Fruit fly (Drosophila melanogaster): ENCODE results near the gene Wdr24.

Wdr24 gene

DNA sequence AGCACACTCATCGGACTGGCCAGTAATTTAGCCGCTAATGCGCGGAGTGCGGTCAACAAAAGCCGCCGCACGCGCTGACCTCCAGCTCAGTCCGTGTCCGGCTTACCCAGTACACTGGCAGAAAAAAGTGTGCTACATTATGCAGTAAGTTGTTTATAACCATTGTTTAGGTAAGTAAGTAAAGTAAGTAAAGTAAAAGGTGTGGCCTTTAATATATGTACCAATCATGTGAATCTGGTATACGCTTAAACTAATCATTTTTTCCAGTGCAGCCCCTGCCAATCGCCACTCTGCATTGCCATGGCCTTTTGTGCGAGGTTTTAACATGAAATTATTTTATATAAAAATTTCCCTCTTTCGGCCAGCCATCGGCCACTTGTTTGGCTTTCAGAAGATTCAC is 33.5 kb downstream of the Wdr24 start:
- TF ChIP-seq gl (tag; optimal IDR thresholded peaks at IDR 0.05) (no peak), CG32121 (GFP tag; IDR thresholded peaks at IDR 0.05) (no peak), CG12605 (GFP tag; IDR thresholded peaks at IDR 0.05) (no peak), CG9948 (tag; optimal IDR thresholded peaks at IDR 0.05) (no peak), CG4496 (GFP tag; IDR thresholded peaks at IDR 0.05) (no peak), Ets98B (GFP tag; IDR thresholded peaks at IDR 0.05) (no peak), CG34367 (tag; optimal IDR thresholded peaks at IDR 0.05) (no peak), Pif1A (GFP tag; optimal IDR thresholded peaks at IDR 0.05) (no peak), Snoo (tag; optimal IDR thresholded peaks at IDR 0.05) (no peak), Pif1B (GFP tag; optimal IDR thresholded peaks at IDR 0.05) (no peak), rn (GFP tag; IDR thresholded peaks at IDR 0.05) (no peak), CG15710 (tag; optimal IDR thresholded peaks at IDR 0.05) (no peak), CG17806 (tag; optimal IDR thresholded peaks at IDR 0.05) (no peak), CG14655 (GFP tag; optimal IDR thresholded peaks at IDR 0.05) (no peak), CG10348 (GFP tag; IDR thresholded peaks at IDR 0.05) (no peak), CG8159 (tag; optimal IDR thresholded peaks at IDR 0.05) (no peak), fd96Ca (GFP tag; IDR thresholded peaks at IDR 0.05) (no peak), CG13204 (GFP tag; optimal IDR thresholded peaks at IDR 0.05) (no peak), EcR (GFP tag; optimal IDR thresholded peaks at IDR 0.05) (no peak), CG8301 (tag; optimal IDR thresholded peaks at IDR 0.05) (no peak)

DNA sequence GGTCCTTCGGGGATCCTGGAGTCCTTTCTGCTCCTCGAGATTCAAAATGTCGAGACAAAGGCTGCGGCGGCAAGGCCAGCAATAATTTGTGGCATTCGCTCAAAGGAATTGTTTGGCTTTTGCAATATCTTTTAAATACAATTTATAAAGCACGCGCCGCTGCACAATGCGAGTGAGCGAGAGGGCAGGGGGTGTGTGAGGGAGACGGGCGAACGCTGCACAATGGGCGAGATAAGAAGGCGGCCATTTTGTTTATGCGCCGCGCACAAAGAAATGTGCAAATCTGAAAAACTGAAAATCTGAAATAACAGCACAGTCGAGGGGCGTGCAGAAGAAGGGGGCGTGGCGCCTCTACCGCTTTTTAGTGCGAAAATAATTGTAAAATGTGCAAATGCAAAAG is 36.6 kb downstream of the Wdr24 start:
- no peak for TF ChIP-seq CG32121 (GFP tag; IDR thresholded peaks at IDR 0.05)
- TF ChIP-seq CG15710 (tag; optimal IDR thresholded peaks at IDR 0.05): no peak
- no peak for TF ChIP-seq CG8301 (tag; optimal IDR thresholded peaks at IDR 0.05)
- TF ChIP-seq gl (tag; optimal IDR thresholded peaks at IDR 0.05): no peak
- no peak for TF ChIP-seq CG8159 (tag; optimal IDR thresholded peaks at IDR 0.05)
- TF ChIP-seq Ets98B (GFP tag; IDR thresholded peaks at IDR 0.05): no peak
- TF ChIP-seq Snoo (tag; optimal IDR thresholded peaks at IDR 0.05): no peak

DNA sequence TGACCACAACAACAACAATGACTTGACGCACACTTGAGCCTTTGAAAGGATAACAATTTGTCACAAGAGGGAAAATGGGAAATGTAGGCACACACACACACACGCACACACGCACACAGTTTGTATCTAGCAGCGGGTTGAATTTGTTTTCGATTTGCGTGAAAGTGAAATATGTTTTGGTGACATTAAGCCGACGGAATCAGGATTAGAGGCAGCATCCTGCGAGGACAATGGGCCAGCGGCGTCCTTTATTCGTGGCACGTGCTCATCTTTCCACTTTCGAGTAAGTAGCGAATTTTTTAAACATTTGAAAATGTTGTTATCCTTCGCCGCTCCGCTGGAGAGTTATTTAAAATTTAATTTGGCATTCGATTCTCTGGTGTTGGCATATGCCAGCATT is 37.6 kb downstream of the Wdr24 start:
- TF ChIP-seq gl (tag; optimal IDR thresholded peaks at IDR 0.05) (no peak), fd96Ca (GFP tag; IDR thresholded peaks at IDR 0.05) (no peak)

DNA sequence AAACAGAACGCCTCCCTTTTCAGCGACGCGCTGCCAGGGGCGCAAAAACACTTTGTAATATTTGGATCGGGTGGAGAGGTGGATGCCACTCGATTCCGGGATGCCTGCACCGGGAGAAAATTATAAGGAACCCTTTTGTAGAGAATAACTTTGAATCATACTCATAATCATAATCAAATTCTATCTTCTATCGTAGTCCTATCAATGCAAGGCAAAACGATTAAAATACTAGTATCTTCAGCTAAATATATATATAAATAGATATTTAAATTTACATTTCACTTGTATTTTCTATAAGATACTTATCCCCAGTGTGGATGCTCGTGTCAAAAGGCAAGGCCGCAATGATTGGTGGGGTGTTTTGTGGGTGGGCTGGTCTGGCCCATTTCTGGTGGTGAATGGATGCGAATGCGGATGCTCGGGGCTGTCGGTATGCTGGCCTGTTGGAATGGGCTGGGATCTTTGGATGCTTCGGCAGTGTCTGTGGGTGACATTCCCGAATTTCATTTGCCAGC is 39.0 kb downstream of the Wdr24 start:
- TF ChIP-seq CG32121 (GFP tag; IDR thresholded peaks at IDR 0.05) (no peak), gl (tag; optimal IDR thresholded peaks at IDR 0.05) (no peak)

DNA sequence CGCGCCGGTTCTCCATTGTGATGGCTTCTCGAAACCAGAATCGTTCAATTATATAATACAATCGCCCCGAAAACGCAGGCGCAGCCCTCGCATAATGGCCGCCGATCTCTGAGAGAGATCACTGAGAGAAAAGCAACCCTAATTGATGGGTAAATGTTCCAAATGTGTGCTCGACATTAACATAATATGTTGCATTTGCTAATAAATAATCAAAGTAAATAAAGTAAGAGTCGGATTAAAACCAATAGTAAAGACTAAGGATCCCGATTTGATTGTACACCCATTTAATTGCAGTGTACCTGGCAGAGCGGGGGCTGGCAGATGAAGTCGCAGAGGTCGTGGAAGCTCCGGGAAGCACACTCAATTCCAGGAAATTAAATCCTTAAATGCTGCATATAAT is 40.3 kb downstream of the Wdr24 start:
- TF ChIP-seq CG15710 (tag; optimal IDR thresholded peaks at IDR 0.05) (no peak), Snoo (tag; optimal IDR thresholded peaks at IDR 0.05) (no peak), CG13204 (GFP tag; optimal IDR thresholded peaks at IDR 0.05) (no peak), CG17806 (tag; optimal IDR thresholded peaks at IDR 0.05) (no peak), D1 (tag; optimal IDR thresholded peaks at IDR 0.05) (no peak), CG4496 (GFP tag; IDR thresholded peaks at IDR 0.05) (no peak), CG12605 (GFP tag; IDR thresholded peaks at IDR 0.05) (no peak), fd96Ca (GFP tag; IDR thresholded peaks at IDR 0.05) (no peak), CG8159 (tag; optimal IDR thresholded peaks at IDR 0.05) (no peak), CG8301 (tag; optimal IDR thresholded peaks at IDR 0.05) (no peak), Pif1B (GFP tag; optimal IDR thresholded peaks at IDR 0.05) (no peak), CG14655 (GFP tag; optimal IDR thresholded peaks at IDR 0.05) (no peak), CG32121 (GFP tag; IDR thresholded peaks at IDR 0.05) (no peak), rn (GFP tag; IDR thresholded peaks at IDR 0.05) (no peak), CG10348 (GFP tag; IDR thresholded peaks at IDR 0.05) (no peak)

DNA sequence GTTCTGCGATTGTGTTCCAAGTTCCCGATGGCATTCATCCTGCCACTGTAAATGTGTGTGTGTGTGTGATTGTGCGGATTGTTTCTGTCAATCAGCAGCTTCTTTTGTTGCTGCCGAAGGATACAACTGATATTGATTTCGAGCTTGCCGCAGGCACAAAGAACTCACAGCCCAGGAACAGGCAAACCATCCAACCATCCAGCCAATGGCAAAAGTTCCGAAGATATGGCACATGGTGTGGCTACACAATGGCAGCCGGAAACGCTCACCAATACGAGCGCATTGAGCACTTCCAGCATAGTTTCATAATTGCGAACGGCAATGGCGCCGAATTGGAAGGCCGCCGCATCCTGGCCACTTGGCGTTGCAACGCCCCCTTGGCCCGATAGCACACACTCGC is 43.2 kb downstream of the Wdr24 start:
- no peak for TF ChIP-seq CG8301 (tag; optimal IDR thresholded peaks at IDR 0.05)
- no peak for TF ChIP-seq Ets98B (GFP tag; IDR thresholded peaks at IDR 0.05)
- TF ChIP-seq CG9948 (tag; optimal IDR thresholded peaks at IDR 0.05): no peak
- no peak for TF ChIP-seq CG8159 (tag; optimal IDR thresholded peaks at IDR 0.05)
- TF ChIP-seq CG10348 (GFP tag; IDR thresholded peaks at IDR 0.05): no peak
- no peak for TF ChIP-seq CG12605 (GFP tag; IDR thresholded peaks at IDR 0.05)
- TF ChIP-seq rn (GFP tag; IDR thresholded peaks at IDR 0.05): no peak
- TF ChIP-seq Pif1B (GFP tag; optimal IDR thresholded peaks at IDR 0.05): no peak
- no peak for TF ChIP-seq CG4496 (GFP tag; IDR thresholded peaks at IDR 0.05)
- no peak for TF ChIP-seq CG32121 (GFP tag; IDR thresholded peaks at IDR 0.05)
- no peak for TF ChIP-seq CG13204 (GFP tag; optimal IDR thresholded peaks at IDR 0.05)
- TF ChIP-seq CG34367 (tag; optimal IDR thresholded peaks at IDR 0.05): no peak
- TF ChIP-seq fd96Ca (GFP tag; IDR thresholded peaks at IDR 0.05): no peak
- no peak for TF ChIP-seq CG14655 (GFP tag; optimal IDR thresholded peaks at IDR 0.05)
- TF ChIP-seq Snoo (tag; optimal IDR thresholded peaks at IDR 0.05): no peak
- no peak for TF ChIP-seq EcR (GFP tag; optimal IDR thresholded peaks at IDR 0.05)
- TF ChIP-seq gl (tag; optimal IDR thresholded peaks at IDR 0.05): no peak
- TF ChIP-seq D1 (tag; optimal IDR thresholded peaks at IDR 0.05): no peak
- TF ChIP-seq CG15710 (tag; optimal IDR thresholded peaks at IDR 0.05): no peak

DNA sequence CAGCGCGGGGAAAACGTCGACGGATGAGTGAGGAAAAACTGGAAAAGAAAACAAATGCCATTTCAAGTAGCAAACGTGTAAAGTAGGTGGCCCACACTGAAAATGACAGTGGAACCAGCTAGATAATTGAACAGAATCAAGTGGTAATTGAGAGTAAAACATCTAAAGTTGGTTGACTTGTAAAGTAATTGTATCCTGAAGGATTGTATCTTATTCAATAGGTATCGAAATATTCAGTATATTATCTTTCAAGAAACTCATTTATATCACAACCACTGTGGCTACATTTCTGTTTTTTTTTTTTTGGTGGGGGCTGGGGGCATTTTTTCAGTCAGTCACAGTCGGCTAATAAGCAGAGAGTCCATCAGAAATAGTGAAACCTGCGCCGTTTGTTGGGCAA is 45.7 kb downstream of the Wdr24 start:
- peak; percentile 39; the same call in 1 of the 3 replicates for TF ChIP-seq CG4496 (GFP tag; IDR thresholded peaks at IDR 0.05)
- no peak for TF ChIP-seq CG8301 (tag; optimal IDR thresholded peaks at IDR 0.05)
- TF ChIP-seq D1 (tag; optimal IDR thresholded peaks at IDR 0.05): no peak
- TF ChIP-seq CG10348 (GFP tag; IDR thresholded peaks at IDR 0.05): no peak
- TF ChIP-seq Pif1A (GFP tag; optimal IDR thresholded peaks at IDR 0.05): no peak
- peak; percentile 58; the same call in 1 of the 2 replicates for TF ChIP-seq Ets98B (GFP tag; IDR thresholded peaks at IDR 0.05)
- no peak for TF ChIP-seq CG34367 (tag; optimal IDR thresholded peaks at IDR 0.05)
- TF ChIP-seq CG17806 (tag; optimal IDR thresholded peaks at IDR 0.05): no peak
- TF ChIP-seq rn (GFP tag; IDR thresholded peaks at IDR 0.05): no peak
- no peak for TF ChIP-seq Pif1B (GFP tag; optimal IDR thresholded peaks at IDR 0.05)
- no peak for TF ChIP-seq CG13204 (GFP tag; optimal IDR thresholded peaks at IDR 0.05)
- no peak for TF ChIP-seq CG12605 (GFP tag; IDR thresholded peaks at IDR 0.05)
- TF ChIP-seq Snoo (tag; optimal IDR thresholded peaks at IDR 0.05): no peak
- no peak for TF ChIP-seq EcR (GFP tag; optimal IDR thresholded peaks at IDR 0.05)
